Worm (Caenorhabditis elegans) whole organism, L3 larva: Measurements from ENCODE around the gene molo-1.

Experiments
- R02D3.7 ChIP-seq: fragments of 150-350 bp; optimal IDR thresholded peaks from 2 replicates; lab custom pipeline; 2014; ENCODE audit warnings: missing biosample characterization, missing genetic modification characterization
- ZK546.5 ChIP-seq: sonication (generic microtip); optimal IDR thresholded peaks from 2 replicates; lab custom pipeline; 2017; ENCODE audit warnings: missing biosample characterization, missing genetic modification characterization
- aly-2 ChIP-seq: fragments of 150-350 bp; optimal IDR thresholded peaks from 2 replicates; lab custom pipeline; 2014; ENCODE audit warnings: missing biosample characterization, missing genetic modification characterization
- ama-1 ChIP-seq: fragments of 150-350 bp; optimal IDR thresholded peaks from 2 replicates; lab custom pipeline; 2018
- ceh-28 ChIP-seq: fragments of 150-350 bp; optimal IDR thresholded peaks from 2 replicates; lab custom pipeline; 2014; ENCODE audit warnings: missing biosample characterization, missing genetic modification reagents, missing genetic modification characterization
- ceh-82 ChIP-seq: fragments of 150-350 bp; optimal IDR thresholded peaks from 2 replicates; lab custom pipeline; 2014; ENCODE audit warnings: missing biosample characterization, missing genetic modification characterization
- ceh-9 ChIP-seq: sonication (generic microtip); optimal IDR thresholded peaks from 2 replicates; lab custom pipeline; 2018; ENCODE audit warnings: missing biosample characterization, missing genetic modification characterization
- daf-12 ChIP-seq: fragments of 150-350 bp; optimal IDR thresholded peaks from 2 replicates; lab custom pipeline; 2014; ENCODE audit warnings: missing biosample characterization, missing genetic modification reagents, missing genetic modification characterization
- egl-27 ChIP-seq: sonication (generic microtip); optimal IDR thresholded peaks from 4 replicates; lab custom pipeline; 2017; ENCODE audit warnings: missing biosample characterization, missing genetic modification reagents, missing genetic modification characterization
- egl-5 ChIP-seq: fragments of 150-350 bp; optimal IDR thresholded peaks from 2 replicates; lab custom pipeline; 2017; ENCODE audit warnings: missing biosample characterization, missing genetic modification reagents, missing genetic modification characterization, inconsistent platforms
- elt-1 ChIP-seq: fragments of 150-350 bp; optimal IDR thresholded peaks from 2 replicates; lab custom pipeline; 2014; ENCODE audit warnings: missing biosample characterization, missing genetic modification characterization
- elt-2 ChIP-seq: sonication (generic microtip); optimal IDR thresholded peaks from 2 replicates; lab custom pipeline; 2016; ENCODE audit warnings: missing genetic modification reagents, mild to moderate bottlenecking, missing genetic modification characterization, missing compliant biosample characterization
- fkh-10 ChIP-seq: sonication (generic microtip); optimal IDR thresholded peaks from 2 replicates; lab custom pipeline; 2017; ENCODE audit warnings: missing biosample characterization, missing genetic modification reagents, missing genetic modification characterization
- fkh-2 ChIP-seq: fragments of 150-350 bp; optimal IDR thresholded peaks from 2 replicates; lab custom pipeline; 2014; ENCODE audit warnings: missing biosample characterization, missing genetic modification reagents, missing genetic modification characterization
- fos-1 ChIP-seq: fragments of 150-350 bp; optimal IDR thresholded peaks from 2 replicates; lab custom pipeline; 2014; ENCODE audit warnings: missing biosample characterization, missing genetic modification characterization
- hmg-11 ChIP-seq: sonication (generic microtip); optimal IDR thresholded peaks from 2 replicates; lab custom pipeline; 2016; ENCODE audit warnings: missing genetic modification characterization, missing compliant biosample characterization
- jun-1 ChIP-seq: fragments of 150-350 bp; optimal IDR thresholded peaks from 2 replicates; lab custom pipeline; 2014; ENCODE audit warnings: missing biosample characterization, missing genetic modification reagents, missing genetic modification characterization
- lin-15B ChIP-seq: fragments of 150-350 bp; optimal IDR thresholded peaks from 2 replicates; lab custom pipeline; 2014; ENCODE audit warnings: missing biosample characterization, missing genetic modification characterization
- lin-39 ChIP-seq: fragments of 150-350 bp; optimal IDR thresholded peaks from 2 replicates; lab custom pipeline; 2018; ENCODE audit warnings: missing biosample characterization, missing genetic modification reagents, missing genetic modification characterization
- lsy-12 ChIP-seq: sonication (generic microtip); optimal IDR thresholded peaks from 2 replicates; lab custom pipeline; 2016; ENCODE audit warnings: mild to moderate bottlenecking, missing genetic modification characterization, missing compliant biosample characterization
- mdl-1 ChIP-seq: fragments of 150-350 bp; optimal IDR thresholded peaks from 2 replicates; lab custom pipeline; 2014; ENCODE audit warnings: missing biosample characterization, missing genetic modification characterization
- mml-1 ChIP-seq: fragments of 150-350 bp; sonication (generic microtip); optimal IDR thresholded peaks from 3 replicates; lab custom pipeline; 2014; ENCODE audit warnings: missing biosample characterization, missing genetic modification characterization
- nfya-1 ChIP-seq: sonication (generic microtip); optimal IDR thresholded peaks from 2 replicates; lab custom pipeline; 2017; ENCODE audit warnings: missing genetic modification characterization, mild to moderate bottlenecking, missing compliant biosample characterization, antibody characterized with exemption, moderate library complexity; ENCODE audit not compliant: insufficient read depth
- nhr-11 ChIP-seq: fragments of 150-350 bp; optimal IDR thresholded peaks from 2 replicates; lab custom pipeline; 2014; ENCODE audit warnings: missing biosample characterization, missing genetic modification characterization
- nhr-12 ChIP-seq: fragments of 150-350 bp; optimal IDR thresholded peaks from 2 replicates; lab custom pipeline; 2014; ENCODE audit warnings: missing biosample characterization, missing genetic modification characterization
- nhr-23 ChIP-seq: fragments of 150-350 bp; optimal IDR thresholded peaks from 2 replicates; lab custom pipeline; 2014; ENCODE audit warnings: missing biosample characterization, missing genetic modification reagents, missing genetic modification characterization
- nhr-237 ChIP-seq: fragments of 150-350 bp; optimal IDR thresholded peaks from 2 replicates; lab custom pipeline; 2014; ENCODE audit warnings: missing biosample characterization, missing genetic modification characterization
- nhr-25 ChIP-seq: sonication (generic microtip); optimal IDR thresholded peaks from 2 replicates; lab custom pipeline; 2017; ENCODE audit warnings: missing biosample characterization, missing genetic modification characterization
- nhr-28 ChIP-seq: fragments of 150-350 bp; optimal IDR thresholded peaks from 2 replicates; lab custom pipeline; 2014; ENCODE audit warnings: missing biosample characterization, missing genetic modification characterization
- nhr-43 ChIP-seq: sonication (generic microtip); optimal IDR thresholded peaks from 2 replicates; lab custom pipeline; 2016; ENCODE audit warnings: mild to moderate bottlenecking, missing genetic modification characterization, missing compliant biosample characterization; ENCODE audit not compliant: poor library complexity, severe bottlenecking
- nhr-77 ChIP-seq: fragments of 150-350 bp; optimal IDR thresholded peaks from 2 replicates; lab custom pipeline; 2014; ENCODE audit warnings: missing biosample characterization, missing genetic modification characterization
- pha-4 ChIP-seq: fragments of 150-350 bp; optimal IDR thresholded peaks from 2 replicates; lab custom pipeline; 2014; ENCODE audit warnings: missing biosample characterization, missing genetic modification reagents, missing genetic modification characterization
- pqm-1 ChIP-seq: fragments of 150-350 bp; optimal IDR thresholded peaks from 2 replicates; lab custom pipeline; 2017; ENCODE audit warnings: missing biosample characterization, missing genetic modification characterization, inconsistent platforms
- snpc-4 ChIP-seq: fragments of 150-350 bp; optimal IDR thresholded peaks from 2 replicates; lab custom pipeline; 2014; ENCODE audit warnings: missing biosample characterization, missing genetic modification characterization
- tbx-2 ChIP-seq: sonication (generic microtip); optimal IDR thresholded peaks from 2 replicates; lab custom pipeline; 2016; ENCODE audit warnings: mild to moderate bottlenecking, missing genetic modification characterization, missing compliant biosample characterization
- unc-39 ChIP-seq: sonication (generic microtip); optimal IDR thresholded peaks from 4 replicates; lab custom pipeline; 2017; ENCODE audit warnings: missing biosample characterization, missing genetic modification characterization

Gene molo-1

DNA sequence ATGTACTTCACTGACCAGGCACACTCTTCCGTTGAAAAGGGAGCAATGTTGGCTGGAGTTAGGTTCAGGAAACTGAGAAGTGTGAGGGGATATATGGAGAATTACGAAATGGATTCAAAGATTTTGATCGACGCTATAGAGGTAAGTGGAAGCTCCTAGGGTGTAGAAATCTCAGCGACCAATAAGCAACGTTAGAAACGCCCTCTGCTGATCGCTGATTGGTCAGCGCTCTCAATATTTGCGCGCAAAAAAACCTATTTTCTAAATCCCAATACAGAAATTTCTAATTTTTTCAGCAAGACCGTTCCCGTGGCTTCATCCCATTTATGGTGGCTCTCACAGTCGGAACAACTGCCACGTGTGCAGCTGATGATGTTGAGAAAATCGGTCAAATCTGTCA is 41.9 kb downstream of the molo-1 start:
- TF ChIP-seq egl-27 (no peak), nfya-1 (tag; lab: Kevin White, UChicago) (peak; percentile 56)

DNA sequence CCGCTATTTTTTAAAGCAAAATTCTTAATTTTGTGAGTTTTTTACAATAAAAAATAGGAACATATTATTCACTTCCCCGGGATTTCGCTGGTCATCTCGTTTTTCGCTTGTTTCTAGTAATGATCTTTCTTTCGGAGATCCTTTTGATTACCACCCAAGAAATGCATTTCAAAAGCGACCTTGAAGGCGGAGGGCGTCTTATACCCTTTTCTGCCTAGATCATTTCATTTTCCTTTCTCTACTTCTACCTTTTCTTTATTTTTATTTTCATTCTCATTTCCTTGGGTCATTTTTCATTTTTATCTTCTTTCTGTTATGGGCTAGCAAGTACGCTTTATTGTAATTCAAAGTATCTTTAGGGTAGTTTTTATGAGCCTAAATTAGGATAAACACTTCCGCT is 46.4 kb downstream of the molo-1 start:
- TF ChIP-seq nhr-25 (tag; lab: Kevin White, UChicago), result peak; percentile 11
- TF ChIP-seq elt-2 (tag; lab: Kevin White, UChicago), result no peak

DNA sequence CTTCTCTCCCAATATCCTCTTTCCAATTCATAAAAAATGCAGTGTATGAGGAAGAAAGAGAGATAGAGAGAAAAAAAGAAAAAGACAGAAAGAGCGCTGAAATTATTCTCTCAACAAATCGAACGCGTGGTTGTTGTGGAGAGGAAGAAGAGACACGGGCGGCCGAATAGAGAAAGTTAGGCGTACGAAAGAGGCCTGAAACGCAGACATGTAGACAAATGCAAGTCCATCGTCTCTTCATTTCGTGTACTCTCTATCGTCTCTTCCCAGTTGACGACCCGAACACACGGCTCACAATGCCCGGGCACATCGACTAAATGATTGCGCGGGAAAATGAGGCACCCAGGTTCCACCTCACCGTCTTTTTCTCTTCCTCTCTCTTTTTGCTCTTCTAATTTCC is 47.4 kb downstream of the molo-1 start:
- TF ChIP-seq jun-1 (tag; lab: Kevin White, UChicago), result peak; percentile 48
- no peak for TF ChIP-seq ceh-9 (tag; lab: Kevin White, UChicago)
- TF ChIP-seq ZK546.5 (tag; lab: Kevin White, UChicago), result no peak
- peak; percentile 62 for TF ChIP-seq egl-5 (tag; lab: Kevin White, UChicago)
- TF ChIP-seq unc-39 (tag; lab: Kevin White, UChicago), result no peak
- peak; percentile 61 for TF ChIP-seq lsy-12 (tag; lab: Kevin White, UChicago)
- no peak for TF ChIP-seq fkh-2 (tag; lab: Kevin White, UChicago)
- peak; percentile 65 for TF ChIP-seq lin-15B (tag; lab: Kevin White, UChicago)
- peak; percentile 85 for TF ChIP-seq pha-4 (tag; lab: Kevin White, UChicago)
- peak; percentile 87 for TF ChIP-seq nfya-1 (tag; lab: Kevin White, UChicago)
- no peak for TF ChIP-seq nhr-237
- TF ChIP-seq fkh-10 (GFP tag; lab: Kevin White, UChicago), result no peak
- peak; percentile 8 for TF ChIP-seq pqm-1 (tag; lab: Kevin White, UChicago)
- TF ChIP-seq nhr-12 (tag; lab: Kevin White, UChicago), result no peak
- no peak for TF ChIP-seq nhr-28 (tag; lab: Kevin White, UChicago)
- peak; percentile 54 for TF ChIP-seq snpc-4
- TF ChIP-seq hmg-11 (tag; lab: Kevin White, UChicago), result peak; percentile 86
- peak; percentile 15 for TF ChIP-seq nhr-23
- TF ChIP-seq lin-39 (tag; lab: Kevin White, UChicago), result peak; percentile 49
- TF ChIP-seq ceh-28 (tag; lab: Kevin White, UChicago), result peak; percentile 34
- peak; percentile 23 for TF ChIP-seq R02D3.7 (tag; lab: Kevin White, UChicago)
- TF ChIP-seq nhr-11 (tag; lab: Kevin White, UChicago), result peak; percentile 8
- TF ChIP-seq aly-2 (tag; lab: Kevin White, UChicago), result no peak
- TF ChIP-seq daf-12 (tag; lab: Kevin White, UChicago), result no peak
- no peak for TF ChIP-seq nhr-77 (tag; lab: Kevin White, UChicago)
- peak; percentile 53 for TF ChIP-seq nhr-25 (tag; lab: Kevin White, UChicago)
- TF ChIP-seq fos-1 (tag; lab: Kevin White, UChicago), result no peak
- no peak for TF ChIP-seq ceh-82 (tag; lab: Kevin White, UChicago)
- TF ChIP-seq mdl-1 (tag; lab: Kevin White, UChicago), result peak; percentile 63
- TF ChIP-seq tbx-2 (tag; lab: Kevin White, UChicago), result peak; percentile 57
- no peak for TF ChIP-seq elt-1 (tag; lab: Kevin White, UChicago)
- TF ChIP-seq nhr-43, result no peak
- TF ChIP-seq elt-2 (tag; lab: Kevin White, UChicago), result peak; percentile 82
- no peak for TF ChIP-seq ama-1 (lab: Kevin White, UChicago)
- no peak for TF ChIP-seq mml-1

DNA sequence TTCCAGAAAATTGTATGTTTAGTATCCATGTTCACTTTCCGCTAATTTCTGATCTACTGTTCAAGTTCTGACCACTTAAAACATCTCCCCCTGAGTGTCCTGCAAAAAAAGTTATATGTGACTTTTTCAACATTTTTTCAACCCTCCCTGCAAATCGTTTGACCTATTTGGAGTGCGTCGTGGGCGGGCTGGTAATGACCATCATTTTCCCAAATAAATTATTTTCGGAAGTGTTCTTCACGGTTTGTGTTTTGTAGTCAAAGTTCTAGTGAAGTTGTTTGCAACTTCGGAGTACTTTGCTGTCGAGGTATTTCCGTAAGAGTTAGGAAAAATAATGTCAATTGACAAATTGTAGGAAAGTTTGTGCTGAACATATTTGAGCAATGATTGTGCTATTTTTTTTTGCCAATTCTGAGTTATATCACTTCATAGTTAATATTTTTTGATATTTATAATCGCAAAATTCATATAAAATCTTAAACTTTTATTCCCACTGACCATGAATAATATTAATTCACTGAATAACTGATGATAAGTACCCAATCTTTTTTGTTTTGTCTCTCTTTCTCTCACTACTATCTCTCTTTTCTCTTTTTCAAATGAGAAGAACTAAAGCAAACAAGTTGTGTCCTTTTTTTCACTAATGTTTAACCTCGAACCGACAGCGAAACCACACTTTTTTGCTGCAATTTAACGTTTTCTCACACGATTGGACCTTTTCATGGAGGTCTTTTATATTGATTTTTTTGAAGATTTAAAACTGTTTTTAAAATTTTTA is 48.6 kb downstream of the molo-1 start:
- TF ChIP-seq pha-4 (tag; lab: Kevin White, UChicago) (peak; percentile 53), fkh-10 (GFP tag; lab: Kevin White, UChicago) (no peak)
